Fruit fly (Drosophila melanogaster) whole organism, embryonic: Measurements from ENCODE around the gene CG1824.

Experiments used
- Abd-B ChIP-seq: fragments of 200-800 bp; sonication (Bioruptor generic); optimal IDR thresholded peaks from 2 replicates; lab custom pipeline; 2018; ENCODE audit warnings: missing biosample characterization, mild to moderate bottlenecking, missing genetic modification characterization, moderate library complexity
- Bgb ChIP-seq: fragments of 200-800 bp; sonication (Bioruptor generic); IDR thresholded peaks from 2 replicates; pipeline ENCODE4 v1.3.6; 2022; ENCODE audit warnings: missing biosample characterization, missing genetic modification characterization; ENCODE audit not compliant: partially characterized antibody
- CG1024 ChIP-seq: fragments of 200-800 bp; sonication (Bioruptor generic); IDR thresholded peaks from 2 replicates; pipeline ENCODE4 v1.3.6; 2022; ENCODE audit warnings: missing biosample characterization, missing genetic modification characterization
- CG10321 ChIP-seq: fragments of 200-800 bp; sonication (Bioruptor generic); IDR thresholded peaks from 2 replicates; pipeline ENCODE4 v1.3.6; 2022; ENCODE audit warnings: missing biosample characterization, missing genetic modification characterization
- CG10366 ChIP-seq: fragments of 200-800 bp; sonication (Bioruptor generic); IDR thresholded peaks from 2 replicates; pipeline ENCODE4 v1.3.6; 2022; ENCODE audit warnings: missing biosample characterization, missing genetic modification characterization
- CG11085 ChIP-seq: fragments of 200-800 bp; sonication (Bioruptor generic); IDR thresholded peaks from 2 replicates; pipeline ENCODE4 v1.3.6; 2022; ENCODE audit warnings: missing biosample characterization, missing genetic modification characterization
- CG11504 ChIP-seq: fragments of 200-800 bp; sonication (Bioruptor generic); optimal IDR thresholded peaks from 3 replicates; lab custom pipeline; 2019; ENCODE audit warnings: missing biosample characterization, mild to moderate bottlenecking, missing genetic modification characterization, moderate library complexity
- CG11560 ChIP-seq: fragments of 200-800 bp; sonication (Bioruptor generic); IDR thresholded peaks from 3 replicates; pipeline ENCODE4 v1.3.6; 2022; ENCODE audit warnings: missing biosample characterization, missing genetic modification characterization
- CG12219 ChIP-seq: fragments of 200-800 bp; sonication (Bioruptor generic); optimal IDR thresholded peaks from 3 replicates; lab custom pipeline; 2018; ENCODE audit warnings: missing biosample characterization, mild to moderate bottlenecking, missing genetic modification characterization
- CG1233 ChIP-seq: fragments of 200-800 bp; sonication (Bioruptor generic); optimal IDR thresholded peaks from 4 replicates; lab custom pipeline; 2018; ENCODE audit warnings: missing biosample characterization, mild to moderate bottlenecking, missing genetic modification characterization
- CG15696 ChIP-seq: fragments of 200-800 bp; sonication (Bioruptor generic); optimal IDR thresholded peaks from 2 replicates; lab custom pipeline; 2019; ENCODE audit warnings: missing biosample characterization, mild to moderate bottlenecking, missing genetic modification characterization, moderate library complexity
- CG30020 ChIP-seq: fragments of 200-800 bp; optimal IDR thresholded peaks from 2 replicates; lab custom pipeline; 2019; ENCODE audit warnings: missing biosample characterization, mild to moderate bottlenecking, missing genetic modification characterization, moderate library complexity
- CG4424 ChIP-seq: fragments of 200-800 bp; sonication (Bioruptor generic); optimal IDR thresholded peaks from 3 replicates; lab custom pipeline; 2016; ENCODE audit warnings: missing biosample characterization, missing genetic modification characterization
- CG6254 ChIP-seq: fragments of 200-800 bp; sonication (Bioruptor generic); optimal IDR thresholded peaks from 3 replicates; lab custom pipeline; 2017; ENCODE audit warnings: mild to moderate bottlenecking, missing biosample characterization, missing genetic modification reagents, missing genetic modification characterization
- CG6791 ChIP-seq: fragments of 200-800 bp; sonication (Bioruptor generic); IDR thresholded peaks from 3 replicates; pipeline ENCODE4 v1.3.6; 2022; ENCODE audit warnings: missing biosample characterization, missing genetic modification characterization; ENCODE audit not compliant: partially characterized antibody
- CG8924 ChIP-seq: fragments of 200-800 bp; optimal IDR thresholded peaks from 3 replicates; lab custom pipeline; 2019; ENCODE audit warnings: missing biosample characterization, mild to moderate bottlenecking, missing genetic modification characterization, moderate library complexity
- CG9609 ChIP-seq: fragments of 200-800 bp; sonication (Bioruptor generic); optimal IDR thresholded peaks from 3 replicates; lab custom pipeline; 2016; ENCODE audit warnings: missing biosample characterization, missing genetic modification characterization
- CG9876 ChIP-seq: fragments of 200-800 bp; sonication (Bioruptor generic); optimal IDR thresholded peaks from 2 replicates; lab custom pipeline; 2016; ENCODE audit warnings: missing biosample characterization, missing genetic modification characterization
- CHES-1-like ChIP-seq: fragments of 200-800 bp; sonication (Bioruptor generic); optimal IDR thresholded peaks from 2 replicates; lab custom pipeline; 2016; ENCODE audit warnings: missing biosample characterization, missing genetic modification characterization
- D19B ChIP-seq: fragments of 200-800 bp; sonication (Bioruptor generic); optimal IDR thresholded peaks from 2 replicates; lab custom pipeline; 2017; ENCODE audit warnings: missing biosample characterization, mild to moderate bottlenecking, missing genetic modification characterization
- Dp ChIP-seq: fragments of 200-800 bp; sonication (Bioruptor generic); optimal IDR thresholded peaks from 2 replicates; lab custom pipeline; 2018; ENCODE audit warnings: missing biosample characterization, mild to moderate bottlenecking, missing genetic modification characterization, moderate library complexity
- Hr39 ChIP-seq: fragments of >200 bp; optimal IDR thresholded peaks from 2 replicates; lab custom pipeline; 2017
- Mes4 ChIP-seq: fragments of 200-800 bp; sonication (Bioruptor generic); optimal IDR thresholded peaks from 2 replicates; lab custom pipeline; 2016; ENCODE audit warnings: missing biosample characterization, missing genetic modification characterization
- Mrtf ChIP-seq: fragments of 200-800 bp; sonication (Bioruptor generic); IDR thresholded peaks from 3 replicates; pipeline ENCODE4 v1.3.6; 2022; ENCODE audit warnings: missing biosample characterization, missing genetic modification characterization
- Nf-YB ChIP-seq: fragments of 200-800 bp; sonication (Bioruptor generic); optimal IDR thresholded peaks from 3 replicates; lab custom pipeline; 2019; ENCODE audit warnings: missing biosample characterization, mild to moderate bottlenecking, missing genetic modification characterization, moderate library complexity
- NfI ChIP-seq: fragments of 200-800 bp; sonication (Bioruptor generic); optimal IDR thresholded peaks from 3 replicates; lab custom pipeline; 2018; ENCODE audit warnings: missing biosample characterization, mild to moderate bottlenecking, missing genetic modification characterization, moderate library complexity
- Sin3A ChIP-seq: fragments of >200 bp; optimal IDR thresholded peaks from 2 replicates; lab custom pipeline; 2018
- ara ChIP-seq: fragments of 200-800 bp; sonication (Bioruptor generic); IDR thresholded peaks from 2 replicates; pipeline ENCODE4 v1.3.6; 2022; ENCODE audit warnings: missing biosample characterization, missing genetic modification characterization
- bowl ChIP-seq: fragments of 200-800 bp; sonication (Bioruptor generic); IDR thresholded peaks from 2 replicates; pipeline ENCODE4 v1.3.6; 2022; ENCODE audit warnings: missing biosample characterization, missing genetic modification characterization
- br ChIP-seq: fragments of >200 bp; optimal IDR thresholded peaks from 2 replicates; lab custom pipeline; 2017
- crol ChIP-seq: fragments of 200-800 bp; sonication (Bioruptor generic); IDR thresholded peaks from 2 replicates; pipeline ENCODE4 v1.3.6; 2022; ENCODE audit warnings: missing biosample characterization, missing genetic modification characterization
- dimm ChIP-seq: fragments of 200-800 bp; sonication (Bioruptor generic); IDR thresholded peaks from 2 replicates; pipeline ENCODE4 v1.3.6; 2022; ENCODE audit warnings: missing biosample characterization, missing genetic modification characterization
- ewg ChIP-seq: fragments of 200-800 bp; sonication (Bioruptor generic); optimal IDR thresholded peaks from 3 replicates; lab custom pipeline; 2017; ENCODE audit warnings: mild to moderate bottlenecking, missing biosample characterization, missing genetic modification reagents, missing genetic modification characterization
- eyg ChIP-seq: fragments of 200-800 bp; sonication (Bioruptor generic); optimal IDR thresholded peaks from 3 replicates; lab custom pipeline; 2016; ENCODE audit warnings: missing biosample characterization, missing genetic modification characterization
- gsb ChIP-seq: fragments of 200-800 bp; sonication (Bioruptor generic); IDR thresholded peaks from 2 replicates; pipeline ENCODE4 v1.3.6; 2022; ENCODE audit warnings: missing biosample characterization, missing genetic modification characterization
- hbn ChIP-seq: fragments of 200-800 bp; sonication (Bioruptor generic); IDR thresholded peaks from 2 replicates; pipeline ENCODE4 v1.3.6; 2022; ENCODE audit warnings: missing biosample characterization, missing genetic modification characterization; ENCODE audit not compliant: partially characterized antibody
- ken ChIP-seq: fragments of 200-800 bp; sonication (Bioruptor generic); IDR thresholded peaks from 3 replicates; pipeline ENCODE4 v1.3.6; 2022; ENCODE audit warnings: missing biosample characterization, missing genetic modification characterization
- klu ChIP-seq: fragments of 200-800 bp; sonication (Bioruptor generic); IDR thresholded peaks from 2 replicates; pipeline ENCODE4 v1.3.6; 2022; ENCODE audit warnings: missing biosample characterization, missing genetic modification characterization
- lilli ChIP-seq: fragments of 200-800 bp; sonication (Bioruptor generic); optimal IDR thresholded peaks from 3 replicates; lab custom pipeline; 2016; ENCODE audit warnings: missing biosample characterization, missing genetic modification characterization
- maf-S ChIP-seq: fragments of 200-800 bp; sonication (Bioruptor generic); optimal IDR thresholded peaks from 2 replicates; lab custom pipeline; 2016; ENCODE audit warnings: missing biosample characterization, missing genetic modification characterization
- nau ChIP-seq: fragments of 200-800 bp; sonication (Bioruptor generic); optimal IDR thresholded peaks from 3 replicates; lab custom pipeline; 2017; ENCODE audit warnings: missing biosample characterization, mild to moderate bottlenecking, missing genetic modification characterization, missing genetic modification reagents
- prd ChIP-seq, 3 experiments: fragments of >200 bp in 2 of 3; fragments of 200-800 bp in 1 of 3; sonication (Bioruptor generic) in 1 of 3; optimal IDR thresholded peaks in 2 of 3; IDR thresholded peaks in 1 of 3; 2 replicates in 2 of 3; 3 replicates in 1 of 3; pipeline versions ENCODE4 v1.3.6 to Lab custom; 2017 to 2022; ENCODE audit warnings: missing biosample characterization in 1 of 3, missing genetic modification characterization in 1 of 3
- repo ChIP-seq: fragments of 200-800 bp; sonication (Bioruptor generic); optimal IDR thresholded peaks from 2 replicates; lab custom pipeline; 2016; ENCODE audit warnings: missing biosample characterization, missing genetic modification characterization
- sqz ChIP-seq: fragments of 200-800 bp; sonication (Bioruptor generic); optimal IDR thresholded peaks from 3 replicates; lab custom pipeline; 2018; ENCODE audit warnings: missing biosample characterization, mild to moderate bottlenecking, missing genetic modification characterization
- sr ChIP-seq: fragments of 200-800 bp; sonication (Bioruptor generic); IDR thresholded peaks from 3 replicates; pipeline ENCODE4 v1.3.6; 2022; ENCODE audit warnings: missing biosample characterization, missing genetic modification characterization
- tin ChIP-seq: fragments of 200-800 bp; sonication (Bioruptor generic); optimal IDR thresholded peaks from 3 replicates; lab custom pipeline; 2016; ENCODE audit warnings: missing biosample characterization, missing genetic modification characterization
- tll ChIP-seq, 2 experiments: fragments of 200-800 bp in 1 of 2; fragments of >200 bp in 1 of 2; sonication (Bioruptor generic) in 1 of 2; optimal IDR thresholded peaks; 2 replicates each; lab custom pipeline; 2017 to 2019; ENCODE audit warnings: missing biosample characterization in 2 of 2, missing genetic modification characterization in 2 of 2, mild to moderate bottlenecking in 1 of 2, moderate library complexity in 1 of 2
- tup ChIP-seq: fragments of 200-800 bp; sonication (Bioruptor generic); optimal IDR thresholded peaks from 2 replicates; lab custom pipeline; 2016; ENCODE audit warnings: missing biosample characterization, mild to moderate bottlenecking, missing genetic modification characterization, moderate library complexity
- z ChIP-seq: fragments of 200-800 bp; sonication (Bioruptor generic); IDR thresholded peaks from 3 replicates; pipeline ENCODE4 v1.3.6; 2022; ENCODE audit warnings: missing biosample characterization, missing genetic modification characterization
- zfh2 ChIP-seq: fragments of 200-800 bp; sonication (Bioruptor generic); optimal IDR thresholded peaks from 2 replicates; lab custom pipeline; 2016; ENCODE audit warnings: missing biosample characterization, missing genetic modification characterization

The CG1824 gene

DNA sequence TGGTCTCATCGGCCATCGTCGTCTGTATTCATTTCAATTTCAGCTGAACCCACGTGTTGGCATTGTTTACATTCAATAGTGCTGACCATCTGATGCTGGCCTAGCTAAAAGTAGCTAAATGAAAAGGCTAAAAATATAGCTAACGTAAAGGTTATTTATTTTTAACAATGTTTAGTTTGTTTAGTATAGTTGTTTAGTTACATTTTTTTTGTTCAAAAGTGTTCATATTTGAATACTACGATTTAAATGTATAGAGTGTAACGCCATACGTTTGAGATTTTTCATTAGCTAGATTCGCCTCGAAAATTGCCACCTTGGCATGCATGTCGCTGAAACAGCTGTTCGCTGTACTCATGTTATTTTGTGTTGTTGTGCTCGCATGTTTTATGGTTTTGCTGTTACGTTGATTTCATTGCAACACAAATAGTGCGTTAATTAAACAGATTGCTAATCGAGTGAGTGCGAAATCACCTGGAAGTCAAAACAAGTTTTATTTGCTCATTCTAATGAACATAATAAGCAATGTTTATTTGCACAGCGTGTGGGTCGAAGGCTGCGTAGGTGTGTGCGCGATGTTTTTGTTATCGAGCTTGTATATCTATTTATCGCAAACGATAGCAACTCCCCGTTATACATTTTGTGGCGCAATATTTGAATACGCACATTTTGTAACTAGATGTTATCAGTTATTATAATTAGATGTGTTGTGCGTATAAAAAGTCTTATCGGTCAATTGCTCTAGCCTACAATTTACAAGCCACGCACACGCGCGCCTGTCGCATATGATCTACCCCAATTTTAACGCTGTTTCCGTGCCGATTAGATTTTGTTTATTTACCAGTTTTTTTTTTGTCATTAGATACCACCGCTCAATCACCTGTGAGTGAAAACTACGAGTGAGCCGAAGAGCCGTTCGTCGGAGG, 16.4 kb upstream of the CG1824 start, which contains the start of the genes CG1463 and Fpgs1 (continued):
- TF ChIP-seq tin (peak; percentile 2), Hr39 (no peak), Abd-B (GFP tag; lab: Kevin White, UChicago) (no peak), z (GFP tag; lab: Robert Waterston, UW) (peak; percentile 86), crol (GFP tag; lab: Robert Waterston, UW) (no peak), D19B (GFP tag; lab: Kevin White, UChicago) (no peak), eyg (GFP tag; lab: Kevin White, UChicago) (no peak), ewg (GFP tag; lab: Kevin White, UChicago) (peak; percentile 32), Mrtf (GFP tag; lab: Robert Waterston, UW) (no peak), klu (GFP tag; lab: Robert Waterston, UW) (no peak), CG11085 (GFP tag; lab: Robert Waterston, UW) (0 out of 2 replicates have a peak, but pooled peaks have one; percentile 22), CG9876 (GFP tag; lab: Kevin White, UChicago) (no peak), tll (GFP tag; optimal IDR thresholded peaks at IDR 0.05; lab: Kevin White, UChicago) (no peak), zfh2 (peak; percentile 38), CG12219 (no peak), CG4424 (GFP tag; lab: Kevin White, UChicago) (no peak), hbn (GFP tag; lab: Robert Waterston, UW) (peak; percentile 16; the same call in 1 of the 2 replicates), CG11560 (tag; lab: Robert Waterston, UW) (no peak), CG6791 (GFP tag; lab: Robert Waterston, UW) (peak; percentile 47; the same call in 2 of the 3 replicates), CG1024 (GFP tag; lab: Robert Waterston, UW) (no peak), sqz (peak; percentile 47), CHES-1-like (GFP tag; lab: Kevin White, UChicago) (peak; percentile 77), maf-S (GFP tag; lab: Kevin White, UChicago) (no peak), nau (no peak), CG30020 (tag; lab: Kevin White, UChicago) (peak; percentile 25), CG10321 (GFP tag; lab: Robert Waterston, UW) (no peak), Mes4 (GFP tag; lab: Kevin White, UChicago) (no peak), prd (optimal IDR thresholded peaks at IDR 0.05; lab: Kevin White, UChicago) (no peak), prd (GFP tag; IDR thresholded peaks at IDR 0.05; lab: Robert Waterston, UW) (peak; percentile 38; the same call in 1 of the 3 replicates), Nf-YB (GFP tag; lab: Kevin White, UChicago) (no peak), Dp (GFP tag; lab: Kevin White, UChicago) (peak; percentile 71), CG1233 (GFP tag; lab: Kevin White, UChicago) (no peak), sr (GFP tag; lab: Robert Waterston, UW) (no peak), Bgb (peak; percentile 50; the same call in 1 of the 2 replicates), Sin3A (lab: Kevin White, UChicago) (peak; percentile 40), NfI (GFP tag; lab: Kevin White, UChicago) (no peak), CG11504 (tag; lab: Kevin White, UChicago) (no peak), br (lab: Kevin White, UChicago) (no peak), ara (no peak), lilli (peak; percentile 55), gsb (GFP tag; lab: Robert Waterston, UW) (no peak), dimm (GFP tag; lab: Robert Waterston, UW) (no peak), CG6254 (GFP tag; lab: Kevin White, UChicago) (no peak), bowl (no peak), CG15696 (tag; lab: Kevin White, UChicago) (peak; percentile 37), tup (no peak), repo (GFP tag; lab: Kevin White, UChicago) (no peak), CG8924 (tag; lab: Kevin White, UChicago) (no peak), CG9609 (GFP tag; lab: Kevin White, UChicago) (no peak), CG10366 (no peak), ken (GFP tag; lab: Robert Waterston, UW) (no peak)
